Worm (Caenorhabditis elegans): ENCODE measurements around the gene W02D7.11.

- TF ChIP-seq dve-1 (tag; optimal IDR thresholded peaks at IDR 0.05) (no peak), dmd-4 (tag; optimal IDR thresholded peaks at IDR 0.05; ENCODE audit: borderline replicate concordance) (no peak), hlh-8 (tag; optimal IDR thresholded peaks at IDR 0.05) (no peak), ceh-45 (GFP tag; IDR thresholded peaks at IDR 0.05) (no peak), lin-11 (tag; optimal IDR thresholded peaks at IDR 0.05) (no peak), pqm-1 (tag; optimal IDR thresholded peaks at IDR 0.05) (no peak), ceh-6 (GFP tag; optimal IDR thresholded peaks at IDR 0.05) (no peak), ama-1 (optimal IDR thresholded peaks at IDR 0.05) (no peak), eyg-1 (tag; optimal IDR thresholded peaks at IDR 0.05) (no peak), ceh-30 (tag; optimal IDR thresholded peaks at IDR 0.05) (no peak), ceh-19 (GFP tag; optimal IDR thresholded peaks at IDR 0.05) (no peak), elt-4 (tag; optimal IDR thresholded peaks at IDR 0.05) (no peak)
These were observed 3.4 kb upstream of the W02D7.11 start, which contains the start of gene clec-218 for ce11 chrV:8307681-8308080.
